Fruit fly (Drosophila melanogaster): ENCODE data around the gene upd2.

DNA sequence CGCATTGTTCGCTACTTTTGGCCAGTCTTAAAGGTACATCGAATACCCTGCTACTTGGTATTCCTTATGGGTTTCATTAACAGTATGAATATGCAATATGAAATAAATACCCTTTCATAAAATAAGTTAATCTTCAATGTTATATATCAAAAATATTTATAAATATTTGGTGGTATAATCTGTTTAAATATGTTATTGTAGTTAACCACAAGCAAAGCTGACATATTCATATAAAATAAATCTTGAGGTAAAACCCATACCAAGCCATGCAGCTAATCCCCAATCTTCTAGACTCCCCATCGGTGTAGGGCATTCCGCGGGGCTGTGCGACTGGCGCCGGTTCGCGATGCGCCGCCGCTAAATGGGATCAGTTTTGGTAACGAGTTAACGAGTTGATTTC is 29.3 kb upstream of the upd2 start:
- TF ChIP-seq CTCF (optimal IDR thresholded peaks at IDR 0.05) (no peak), CG8478 (optimal IDR thresholded peaks at IDR 0.05) (no peak)
